Fruit fly (Drosophila melanogaster): Measurements from ENCODE around the gene emc.

Gene emc

dm6 chr3L:799837-800513 lies 50.8 kb downstream of the emc start (continued):
- no peak for TF ChIP-seq pum (GFP tag; optimal IDR thresholded peaks at IDR 0.05)
- TF ChIP-seq CG6689 (GFP tag; IDR thresholded peaks at IDR 0.05), result peak; percentile 46
- TF ChIP-seq btn (GFP tag; optimal IDR thresholded peaks at IDR 0.05), result no peak
- no peak for TF ChIP-seq CG7745 (tag; optimal IDR thresholded peaks at IDR 0.05)
- no peak for TF ChIP-seq CG16779 (GFP tag; IDR thresholded peaks at IDR 0.05)
- TF ChIP-seq CG2875 (GFP tag; optimal IDR thresholded peaks at IDR 0.05), result peak; percentile 22
- TF ChIP-seq ERR (GFP tag; optimal IDR thresholded peaks at IDR 0.05), result no peak
- TF ChIP-seq Fer2 (tag; optimal IDR thresholded peaks at IDR 0.05), result no peak
- TF ChIP-seq unpg (GFP tag; optimal IDR thresholded peaks at IDR 0.05), result peak; percentile 56
- TF ChIP-seq CG6791 (GFP tag; IDR thresholded peaks at IDR 0.05; ENCODE audit: partially characterized antibody), result no peak
- TF ChIP-seq esg (GFP tag; conservative IDR thresholded peaks at IDR 0.05), result peak; percentile 31; the same call in 1 of the 2 replicates
- peak; percentile 48 for TF ChIP-seq lbe (GFP tag; optimal IDR thresholded peaks at IDR 0.05)
- TF ChIP-seq gro (GFP tag; optimal IDR thresholded peaks at IDR 0.05), result no peak
- peak; percentile 14 for TF ChIP-seq Six4 (GFP tag; optimal IDR thresholded peaks at IDR 0.05)
- no peak for TF ChIP-seq CG16815 (GFP tag; optimal IDR thresholded peaks at IDR 0.05)
- no peak for TF ChIP-seq HLH4C (GFP tag; IDR thresholded peaks at IDR 0.05; ENCODE audit: partially characterized antibody)
- TF ChIP-seq CG11093 (GFP tag; IDR thresholded peaks at IDR 0.05), result no peak
- no peak for TF ChIP-seq lov (optimal IDR thresholded peaks at IDR 0.05)
- 0 out of 3 replicates have a peak, but pooled peaks have one; percentile 42 for TF ChIP-seq lov (GFP tag; IDR thresholded peaks at IDR 0.05)
- peak; percentile 10 for TF ChIP-seq trem (tag; optimal IDR thresholded peaks at IDR 0.05)
- peak; percentile 15 to 73 for TF ChIP-seq bsh (GFP tag; optimal IDR thresholded peaks at IDR 0.05)
- TF ChIP-seq CG10431 (GFP tag; optimal IDR thresholded peaks at IDR 0.05), result no peak
- peak; percentile 18 for TF ChIP-seq ewg (GFP tag; optimal IDR thresholded peaks at IDR 0.05)
- peak; percentile 62 for TF ChIP-seq CG6254 (GFP tag; optimal IDR thresholded peaks at IDR 0.05)
- TF ChIP-seq CG4404 (GFP tag; IDR thresholded peaks at IDR 0.05), result no peak
- peak; percentile 41 for TF ChIP-seq CG8388 (GFP tag; optimal IDR thresholded peaks at IDR 0.05)
- TF ChIP-seq chif (GFP tag; optimal IDR thresholded peaks at IDR 0.05), result peak; percentile 9 to 30
- TF ChIP-seq CG5953 (GFP tag; IDR thresholded peaks at IDR 0.05), result 0 out of 2 replicates have a peak, but pooled peaks have one; percentile 23
- no peak for TF ChIP-seq Nf-YA (GFP tag; IDR thresholded peaks at IDR 0.05)
- TF ChIP-seq HmgD (GFP tag; optimal IDR thresholded peaks at IDR 0.05), result no peak
- no peak for TF ChIP-seq ac (GFP tag; optimal IDR thresholded peaks at IDR 0.05)
- no peak for TF ChIP-seq stwl (tag; optimal IDR thresholded peaks at IDR 0.05)
- peak; percentile 92 for TF ChIP-seq sens (GFP tag)
- no peak for TF ChIP-seq yki (optimal IDR thresholded peaks at IDR 0.05)
- peak; percentile 29 for TF ChIP-seq CG14710 (tag; optimal IDR thresholded peaks at IDR 0.05)
- TF ChIP-seq CG10274 (GFP tag; optimal IDR thresholded peaks at IDR 0.05), result no peak
- peak; percentile 49 for TF ChIP-seq CG17359 (tag; optimal IDR thresholded peaks at IDR 0.05)
- TF ChIP-seq CG16863 (GFP tag; optimal IDR thresholded peaks at IDR 0.05), result peak; percentile 19
- peak in 1 of 3 experiments; percentile 37 for TF ChIP-seq lola (GFP tag; optimal IDR thresholded peaks at IDR 0.05)
- peak; percentile 13 for TF ChIP-seq CG10209 (GFP tag; optimal IDR thresholded peaks at IDR 0.05)
- TF ChIP-seq CG15073 (GFP tag; optimal IDR thresholded peaks at IDR 0.05), result no peak
- peak; percentile 49; the same call in 1 of the 2 replicates for TF ChIP-seq Ptx1 (GFP tag; IDR thresholded peaks at IDR 0.05)
- TF ChIP-seq Asciz (GFP tag; optimal IDR thresholded peaks at IDR 0.05), result peak; percentile 28
- TF ChIP-seq gsb (GFP tag; IDR thresholded peaks at IDR 0.05), result no peak
- TF ChIP-seq CG12391 (tag; optimal IDR thresholded peaks at IDR 0.05), result peak; percentile 42
- TF ChIP-seq Sox100B (GFP tag; optimal IDR thresholded peaks at IDR 0.05), result peak; percentile 40
- TF ChIP-seq nmo (GFP tag; optimal IDR thresholded peaks at IDR 0.05), result peak; percentile 48
- peak; percentile 49 for TF ChIP-seq Ssrp (tag; optimal IDR thresholded peaks at IDR 0.05)
- no peak for TF ChIP-seq CG43689 (GFP tag; IDR thresholded peaks at IDR 0.05)
